Fruit fly (Drosophila melanogaster) whole organism, embryonic: Measurements from ENCODE around the gene Larp7.
A peak's percentile ranks its signal among the peaks of the same experiment; 100 is the strongest.

Experiments
- Antp ChIP-seq: fragments of 200-800 bp; sonication (Bioruptor generic); optimal IDR thresholded peaks from 3 replicates; lab custom pipeline; 2016; ENCODE audit warnings: missing biosample characterization, missing genetic modification characterization
- Bdp1 ChIP-seq: fragments of 200-800 bp; sonication (Bioruptor generic); optimal IDR thresholded peaks from 3 replicates; lab custom pipeline; 2016; ENCODE audit warnings: missing biosample characterization, missing genetic modification characterization
- CG11093 ChIP-seq: fragments of 200-800 bp; sonication (Bioruptor generic); IDR thresholded peaks from 3 replicates; pipeline ENCODE4 v1.3.6; 2022; ENCODE audit warnings: missing biosample characterization, missing genetic modification characterization
- CG11723 ChIP-seq: fragments of 200-800 bp; sonication (Bioruptor generic); optimal IDR thresholded peaks from 2 replicates; lab custom pipeline; 2017; ENCODE audit warnings: missing biosample characterization, mild to moderate bottlenecking, missing genetic modification characterization
- CG12071 ChIP-seq: fragments of 200-800 bp; sonication (Bioruptor generic); optimal IDR thresholded peaks from 3 replicates; lab custom pipeline; 2018; ENCODE audit warnings: missing biosample characterization, mild to moderate bottlenecking, missing genetic modification characterization
- CG14710 ChIP-seq: fragments of 200-800 bp; sonication (Bioruptor generic); optimal IDR thresholded peaks from 3 replicates; lab custom pipeline; 2019; ENCODE audit warnings: missing biosample characterization, mild to moderate bottlenecking, missing genetic modification characterization, moderate library complexity
- CG17359 ChIP-seq: fragments of 200-800 bp; sonication (Bioruptor generic); optimal IDR thresholded peaks from 3 replicates; lab custom pipeline; 2018; ENCODE audit warnings: missing biosample characterization, mild to moderate bottlenecking, missing genetic modification characterization, moderate library complexity
- CG17829 ChIP-seq: fragments of 200-800 bp; optimal IDR thresholded peaks from 2 replicates; lab custom pipeline; 2019; ENCODE audit warnings: missing biosample characterization, mild to moderate bottlenecking, missing genetic modification characterization, moderate library complexity
- CG18262 ChIP-seq: fragments of 200-800 bp; optimal IDR thresholded peaks from 3 replicates; lab custom pipeline; 2019; ENCODE audit warnings: missing biosample characterization, mild to moderate bottlenecking, missing genetic modification characterization, moderate library complexity
- CG18619 ChIP-seq: fragments of 200-800 bp; sonication (Bioruptor generic); optimal IDR thresholded peaks from 3 replicates; lab custom pipeline; 2017; ENCODE audit warnings: missing biosample characterization, mild to moderate bottlenecking, missing genetic modification characterization
- CG2120 ChIP-seq: fragments of 200-800 bp; sonication (Bioruptor generic); optimal IDR thresholded peaks from 3 replicates; lab custom pipeline; 2016; ENCODE audit warnings: missing biosample characterization, missing genetic modification characterization
- CG2875 ChIP-seq: fragments of 200-800 bp; sonication (Bioruptor generic); optimal IDR thresholded peaks from 2 replicates; lab custom pipeline; 2017; ENCODE audit warnings: missing biosample characterization, mild to moderate bottlenecking, missing genetic modification characterization, missing genetic modification reagents
- CG34224 ChIP-seq: fragments of 200-800 bp; sonication (Bioruptor generic); IDR thresholded peaks from 3 replicates; pipeline ENCODE4 v1.3.6; 2022; ENCODE audit warnings: missing biosample characterization, missing genetic modification characterization; ENCODE audit not compliant: partially characterized antibody
- CG4854 ChIP-seq: fragments of 200-800 bp; sonication (Bioruptor generic); optimal IDR thresholded peaks from 2 replicates; lab custom pipeline; 2016; ENCODE audit warnings: missing biosample characterization, missing genetic modification characterization, inconsistent platforms
- CG6175 ChIP-seq: fragments of 200-800 bp; sonication (Bioruptor generic); IDR thresholded peaks from 3 replicates; pipeline ENCODE4 v1.3.6; 2022; ENCODE audit warnings: missing biosample characterization, missing genetic modification characterization
- CG6765 ChIP-seq: fragments of 200-800 bp; sonication (Bioruptor generic); optimal IDR thresholded peaks from 3 replicates; lab custom pipeline; 2017; ENCODE audit warnings: missing biosample characterization, mild to moderate bottlenecking, missing genetic modification characterization
- CG7556 ChIP-seq: fragments of 200-800 bp; sonication (Bioruptor generic); optimal IDR thresholded peaks from 2 replicates; lab custom pipeline; 2017; ENCODE audit warnings: missing biosample characterization, mild to moderate bottlenecking, missing genetic modification characterization
- CG9932 ChIP-seq: fragments of 200-800 bp; sonication (Bioruptor generic); IDR thresholded peaks from 2 replicates; pipeline ENCODE4 v1.3.6; 2022; ENCODE audit warnings: missing biosample characterization, missing genetic modification characterization
- Dip3 ChIP-seq: fragments of 200-800 bp; sonication (Bioruptor generic); optimal IDR thresholded peaks from 3 replicates; lab custom pipeline; 2016; ENCODE audit warnings: missing biosample characterization, missing genetic modification characterization
- Dp ChIP-seq: fragments of 200-800 bp; sonication (Bioruptor generic); optimal IDR thresholded peaks from 2 replicates; lab custom pipeline; 2018; ENCODE audit warnings: missing biosample characterization, mild to moderate bottlenecking, missing genetic modification characterization, moderate library complexity
- Dref ChIP-seq: fragments of 200-800 bp; sonication (Bioruptor generic); IDR thresholded peaks from 2 replicates; pipeline ENCODE4 v1.3.6; 2022; ENCODE audit warnings: missing biosample characterization, missing genetic modification characterization
- Drgx ChIP-seq: fragments of 200-800 bp; sonication (Bioruptor generic); IDR thresholded peaks from 2 replicates; pipeline ENCODE4 v1.3.6; 2022; ENCODE audit warnings: missing biosample characterization, missing genetic modification characterization
- H15 ChIP-seq: fragments of 200-800 bp; sonication (Bioruptor generic); IDR thresholded peaks from 3 replicates; pipeline ENCODE4 v1.3.6; 2022; ENCODE audit warnings: missing biosample characterization, missing genetic modification characterization
- H2.0 ChIP-seq: fragments of 200-800 bp; sonication (Bioruptor generic); IDR thresholded peaks from 2 replicates; pipeline ENCODE4 v1.3.6; 2022; ENCODE audit warnings: missing biosample characterization, missing genetic modification characterization
- Hmr ChIP-seq: fragments of 200-800 bp; sonication (Bioruptor generic); optimal IDR thresholded peaks from 3 replicates; lab custom pipeline; 2017; ENCODE audit warnings: mild to moderate bottlenecking, missing biosample characterization, missing genetic modification reagents, missing genetic modification characterization
- Med ChIP-seq: fragments of 200-800 bp; sonication (Bioruptor generic); peaks from one replicate; lab custom pipeline; 2016; ENCODE audit warnings: missing biosample characterization, missing genetic modification characterization, mild to moderate bottlenecking, inconsistent platforms, moderate library complexity
- NC2β ChIP-seq: fragments of 200-800 bp; sonication (Bioruptor generic); optimal IDR thresholded peaks from 2 replicates; lab custom pipeline; 2016; ENCODE audit warnings: missing biosample characterization, missing genetic modification characterization
- NK7.1 ChIP-seq: fragments of 200-800 bp; sonication (Bioruptor generic); optimal IDR thresholded peaks from 3 replicates; lab custom pipeline; 2016; ENCODE audit warnings: missing biosample characterization, missing genetic modification characterization
- Scr ChIP-seq: fragments of 200-800 bp; sonication (Bioruptor generic); IDR thresholded peaks from 2 replicates; pipeline ENCODE4 v1.3.6; 2022; ENCODE audit warnings: missing biosample characterization, missing genetic modification characterization; ENCODE audit not compliant: partially characterized antibody
- Xrp1 ChIP-seq: fragments of 200-800 bp; sonication (Bioruptor generic); IDR thresholded peaks from 2 replicates; pipeline ENCODE4 v1.3.6; 2022; ENCODE audit warnings: missing biosample characterization, missing genetic modification characterization
- ara ChIP-seq: fragments of 200-800 bp; sonication (Bioruptor generic); IDR thresholded peaks from 2 replicates; pipeline ENCODE4 v1.3.6; 2022; ENCODE audit warnings: missing biosample characterization, missing genetic modification characterization
- bsh ChIP-seq, 2 experiments: fragments of 200-800 bp; sonication (Bioruptor generic); optimal IDR thresholded peaks; 2 replicates each; lab custom pipeline; 2017 to 2018; ENCODE audit warnings: mild to moderate bottlenecking in 2 of 2, missing biosample characterization in 2 of 2, missing genetic modification characterization in 2 of 2, moderate library complexity in 1 of 2
- caup ChIP-seq: fragments of 200-800 bp; sonication (Bioruptor generic); optimal IDR thresholded peaks from 3 replicates; lab custom pipeline; 2017; ENCODE audit warnings: missing biosample characterization, mild to moderate bottlenecking, missing genetic modification characterization, moderate library complexity; ENCODE audit not compliant: severe bottlenecking
- croc ChIP-seq: fragments of 200-800 bp; sonication (Bioruptor generic); conservative IDR thresholded peaks from 3 replicates; pipeline ENCODE4 v1.3.6; 2022; ENCODE audit warnings: missing biosample characterization, missing genetic modification characterization
- fru ChIP-seq: fragments of >200 bp; optimal IDR thresholded peaks from 2 replicates; lab custom pipeline; 2017
- grau ChIP-seq: fragments of 200-800 bp; optimal IDR thresholded peaks from 3 replicates; lab custom pipeline; 2019; ENCODE audit warnings: missing biosample characterization, mild to moderate bottlenecking, missing genetic modification characterization, moderate library complexity
- insv ChIP-seq, 2 experiments: fragments of 200-800 bp; sonication (Bioruptor generic); optimal IDR thresholded peaks; 3 replicates each; lab custom pipeline; 2016 to 2018; ENCODE audit warnings: missing biosample characterization in 2 of 2, missing genetic modification characterization in 2 of 2
- jumu ChIP-seq: fragments of 200-800 bp; sonication (Bioruptor generic); optimal IDR thresholded peaks from 3 replicates; lab custom pipeline; 2016; ENCODE audit warnings: missing biosample characterization, missing genetic modification characterization
- pan ChIP-seq, 4 experiments: fragments of >200 bp in 3 of 4; fragments of 200-800 bp in 1 of 4; sonication (Bioruptor generic) in 1 of 4; optimal IDR thresholded peaks in 3 of 4; IDR thresholded peaks in 1 of 4; 2 replicates each; pipeline versions ENCODE4 v1.3.6 to Lab custom; 2017 to 2022; ENCODE audit warnings: missing biosample characterization in 2 of 4, missing genetic modification characterization in 2 of 4, mixed read lengths in 1 of 4
- peb ChIP-seq: fragments of 200-800 bp; sonication (Bioruptor generic); IDR thresholded peaks from 2 replicates; pipeline ENCODE4 v1.3.6; 2022; ENCODE audit warnings: missing biosample characterization, missing genetic modification characterization
- phol ChIP-seq: fragments of 200-800 bp; sonication (Bioruptor generic); optimal IDR thresholded peaks from 3 replicates; lab custom pipeline; 2018; ENCODE audit warnings: missing biosample characterization, mild to moderate bottlenecking, missing genetic modification characterization, moderate library complexity
- prd ChIP-seq, 3 experiments: fragments of >200 bp in 2 of 3; fragments of 200-800 bp in 1 of 3; sonication (Bioruptor generic) in 1 of 3; optimal IDR thresholded peaks in 2 of 3; IDR thresholded peaks in 1 of 3; 2 replicates in 2 of 3; 3 replicates in 1 of 3; pipeline versions ENCODE4 v1.3.6 to Lab custom; 2017 to 2022; ENCODE audit warnings: missing biosample characterization in 1 of 3, missing genetic modification characterization in 1 of 3
- repo ChIP-seq: fragments of 200-800 bp; sonication (Bioruptor generic); optimal IDR thresholded peaks from 2 replicates; lab custom pipeline; 2016; ENCODE audit warnings: missing biosample characterization, missing genetic modification characterization
- row ChIP-seq: fragments of 200-800 bp; sonication (Bioruptor generic); IDR thresholded peaks from 3 replicates; pipeline ENCODE4 v1.3.6; 2022; ENCODE audit warnings: missing biosample characterization, missing genetic modification characterization
- seq ChIP-seq: fragments of 200-800 bp; sonication (Bioruptor generic); IDR thresholded peaks from 2 replicates; pipeline ENCODE4 v1.3.6; 2022; ENCODE audit warnings: missing biosample characterization, missing genetic modification characterization
- sisA ChIP-seq: fragments of 200-800 bp; sonication (Bioruptor generic); IDR thresholded peaks from 2 replicates; pipeline ENCODE4 v1.3.6; 2022; ENCODE audit warnings: missing biosample characterization, missing genetic modification characterization
- sr ChIP-seq: fragments of 200-800 bp; sonication (Bioruptor generic); IDR thresholded peaks from 3 replicates; pipeline ENCODE4 v1.3.6; 2022; ENCODE audit warnings: missing biosample characterization, missing genetic modification characterization
- unpg ChIP-seq: fragments of 200-800 bp; sonication (Bioruptor generic); optimal IDR thresholded peaks from 3 replicates; lab custom pipeline; 2018; ENCODE audit warnings: missing biosample characterization, mild to moderate bottlenecking, missing genetic modification characterization, moderate library complexity
- vvl ChIP-seq: fragments of 200-800 bp; sonication (Bioruptor generic); IDR thresholded peaks from 2 replicates; pipeline ENCODE4 v1.3.6; 2022; ENCODE audit warnings: missing biosample characterization, missing genetic modification characterization

Larp7 gene

DNA sequence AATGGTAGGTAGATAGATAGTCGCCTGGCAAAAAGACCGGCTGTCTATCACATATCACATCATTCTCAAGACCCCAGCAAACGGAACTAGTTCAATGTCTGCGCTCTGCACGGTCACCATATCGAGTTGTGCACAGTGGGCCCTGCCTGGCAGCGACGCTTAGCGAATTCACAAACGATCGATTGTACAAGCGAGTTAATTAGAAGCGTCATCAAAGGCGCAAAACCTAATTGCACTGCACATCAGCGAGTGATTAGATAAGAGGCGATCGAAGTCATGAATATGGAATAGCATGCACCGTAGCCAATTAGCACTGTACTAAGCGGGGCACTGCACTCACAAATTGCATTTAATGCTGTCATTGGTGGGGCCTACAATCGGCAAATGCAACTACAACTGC lies 23.2 kb upstream of the Larp7 start (continued):
- TF ChIP-seq peb (0 out of 2 replicates have a peak, but pooled peaks have one; percentile 16), Dip3 (GFP tag; lab: Kevin White, UChicago) (no peak), CG17359 (peak; percentile 31), jumu (GFP tag; lab: Kevin White, UChicago) (no peak), CG12071 (GFP tag; lab: Kevin White, UChicago) (no peak), Xrp1 (GFP tag; lab: Robert Waterston, UW) (peak; percentile 53; the same call in 1 of the 2 replicates), Antp (peak; percentile 32), Bdp1 (no peak), CG11723 (no peak), Drgx (peak; percentile 62), ara (GFP tag; lab: Robert Waterston, UW) (peak; percentile 55; the same call in 1 of the 2 replicates), fru (lab: Kevin White, UChicago) (no peak), repo (GFP tag; lab: Kevin White, UChicago) (no peak), sisA (GFP tag; lab: Robert Waterston, UW) (0 out of 2 replicates have a peak, but pooled peaks have one; percentile 4), CG6175 (GFP tag; lab: Robert Waterston, UW) (no peak), vvl (0 out of 2 replicates have a peak, but pooled peaks have one; percentile 17), croc (GFP tag; lab: Robert Waterston, UW) (no peak), bsh (GFP tag; optimal IDR thresholded peaks at IDR 0.05; lab: Kevin White, UChicago) (peak in 1 of 2 experiments; percentile 52), CG4854 (GFP tag; lab: Kevin White, UChicago) (no peak)

DNA sequence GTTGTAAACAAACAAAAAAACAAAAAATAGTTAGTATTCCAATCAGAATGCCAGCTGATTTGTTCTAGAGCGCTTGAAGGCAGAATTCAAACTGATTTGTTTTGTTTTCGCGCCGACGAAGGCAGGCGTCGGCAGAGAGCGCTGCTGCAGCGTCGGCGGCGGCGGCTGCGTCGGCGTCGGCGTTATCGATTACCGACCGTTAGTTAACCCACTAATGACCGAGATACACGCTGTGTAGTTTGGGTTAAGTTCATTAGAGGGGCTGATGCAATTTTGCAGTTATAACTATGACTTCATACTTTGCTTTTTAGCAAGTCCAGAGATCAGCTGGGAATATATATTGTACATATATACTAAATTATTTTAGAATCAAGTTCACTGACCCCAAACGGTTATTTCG lies 20.4 kb upstream of the Larp7 start, which contains the start of gene t:
t (minus strand) TSS at position 76 of the 400 bp plus-strand sequence.
- no peak for TF ChIP-seq CG14710 (tag; lab: Kevin White, UChicago)
- peak; percentile 13 for TF ChIP-seq Hmr (GFP tag; lab: Kevin White, UChicago)
- TF ChIP-seq CG18619 (GFP tag; lab: Kevin White, UChicago) = peak; percentile 0
- no peak for TF ChIP-seq CG11093 (GFP tag; lab: Robert Waterston, UW)
- TF ChIP-seq prd (optimal IDR thresholded peaks at IDR 0.05; lab: Kevin White, UChicago) = no peak
- no peak for TF ChIP-seq prd (GFP tag; IDR thresholded peaks at IDR 0.05; lab: Robert Waterston, UW)
- TF ChIP-seq Med (GFP tag; lab: Kevin White, UChicago) = peak; percentile 47
- no peak for TF ChIP-seq H15 (GFP tag; lab: Robert Waterston, UW)
- TF ChIP-seq grau (tag; lab: Kevin White, UChicago) = peak; percentile 23
- TF ChIP-seq CG9932 (GFP tag; lab: Robert Waterston, UW) = 0 out of 2 replicates have a peak, but pooled peaks have one; percentile 21
- TF ChIP-seq CG6765 (GFP tag; lab: Kevin White, UChicago) = no peak
- no peak for TF ChIP-seq seq (GFP tag; lab: Robert Waterston, UW)
- TF ChIP-seq Dp (GFP tag; lab: Kevin White, UChicago) = no peak
- no peak for TF ChIP-seq phol (tag; lab: Kevin White, UChicago)
- TF ChIP-seq row (GFP tag; lab: Robert Waterston, UW) = peak; percentile 28; the same call in 1 of the 3 replicates
- TF ChIP-seq NC2β (GFP tag; lab: Kevin White, UChicago) = no peak
- TF ChIP-seq CG11723 = no peak
- peak; percentile 33; the same call in 1 of the 2 replicates for TF ChIP-seq Dref (GFP tag; lab: Robert Waterston, UW)
- no peak for TF ChIP-seq CG18262
- TF ChIP-seq H2.0 (GFP tag; lab: Robert Waterston, UW) = no peak
- no peak for TF ChIP-seq CG17829
- peak; percentile 18 for TF ChIP-seq unpg (GFP tag; lab: Kevin White, UChicago)
- no peak for TF ChIP-seq Bdp1
- TF ChIP-seq pan (optimal IDR thresholded peaks at IDR 0.05; lab: Kevin White, UChicago) = no peak
- TF ChIP-seq pan (GFP tag; optimal IDR thresholded peaks at IDR 0.05 in 1 of 2, IDR thresholded peaks at IDR 0.05 in 1 of 2) = no peak
- TF ChIP-seq CG34224 (GFP tag; lab: Robert Waterston, UW) = peak; percentile 25; the same call in 1 of the 3 replicates
- TF ChIP-seq Scr = peak; percentile 22; the same call in 1 of the 2 replicates
- no peak for TF ChIP-seq CG4854 (GFP tag; lab: Kevin White, UChicago)
- no peak for TF ChIP-seq CG2875 (GFP tag; lab: Kevin White, UChicago)
- no peak for TF ChIP-seq NK7.1 (GFP tag; lab: Kevin White, UChicago)
- peak; percentile 19 for TF ChIP-seq CG2120
- TF ChIP-seq caup (GFP tag; lab: Kevin White, UChicago) = no peak
- TF ChIP-seq insv (GFP tag; optimal IDR thresholded peaks at IDR 0.05; lab: Kevin White, UChicago) = peak in 1 of 2 experiments; percentile 28
- TF ChIP-seq sr = no peak
- peak; percentile 11 for TF ChIP-seq CG7556
